Fruit fly (Drosophila melanogaster): ENCODE data around the gene Esyt2.

Esyt2 gene

DNA sequence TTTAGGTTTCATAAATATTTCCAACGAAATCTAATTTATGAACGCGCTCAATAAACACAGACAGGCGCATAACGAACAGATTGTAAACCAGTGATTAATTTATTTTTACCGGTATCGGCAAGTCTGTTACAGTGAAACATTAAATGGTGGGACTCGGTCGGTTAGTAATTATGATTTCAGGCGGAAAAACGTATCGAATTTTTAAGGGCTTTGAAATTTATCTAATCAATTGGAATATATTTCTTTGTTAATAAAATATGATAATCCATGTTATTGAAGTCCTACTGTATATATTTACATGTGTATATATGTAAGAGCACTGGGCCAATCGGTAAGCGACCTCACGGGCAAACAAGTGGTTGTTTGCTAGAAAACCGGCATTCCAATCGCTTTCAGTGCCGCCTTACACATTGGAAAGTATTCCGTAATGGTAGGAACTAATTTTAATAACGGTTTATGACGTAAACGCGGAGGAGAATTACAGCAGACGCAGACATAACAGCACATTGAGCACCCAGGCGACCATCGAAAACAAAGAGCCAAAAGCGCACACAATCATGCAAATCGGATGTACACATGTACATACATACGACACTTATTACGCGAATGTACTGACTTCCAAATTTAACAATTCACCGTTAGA is 1.4 kb upstream of the Esyt2 start:
- no peak for TF ChIP-seq usp (GFP tag; optimal IDR thresholded peaks at IDR 0.05)
- no peak for TF ChIP-seq pan (optimal IDR thresholded peaks at IDR 0.05)
- no peak for TF ChIP-seq EcR (GFP tag; optimal IDR thresholded peaks at IDR 0.05)
- TF ChIP-seq psq (optimal IDR thresholded peaks at IDR 0.05), result no peak
- no peak for TF ChIP-seq Dll (optimal IDR thresholded peaks at IDR 0.05)
- TF ChIP-seq CG8478 (optimal IDR thresholded peaks at IDR 0.05), result no peak

dm6 chr3R:24543676-24544277 is 742 bp upstream of the Esyt2 start, which contains the start of gene Cftr:
Cftr (minus strand) TSS chr3R:24543914.
- TF ChIP-seq EcR (GFP tag; optimal IDR thresholded peaks at IDR 0.05) (no peak), usp (GFP tag; optimal IDR thresholded peaks at IDR 0.05) (no peak), psq (optimal IDR thresholded peaks at IDR 0.05) (no peak), CG8478 (optimal IDR thresholded peaks at IDR 0.05) (no peak), Dll (optimal IDR thresholded peaks at IDR 0.05) (no peak), pan (optimal IDR thresholded peaks at IDR 0.05) (no peak)

DNA sequence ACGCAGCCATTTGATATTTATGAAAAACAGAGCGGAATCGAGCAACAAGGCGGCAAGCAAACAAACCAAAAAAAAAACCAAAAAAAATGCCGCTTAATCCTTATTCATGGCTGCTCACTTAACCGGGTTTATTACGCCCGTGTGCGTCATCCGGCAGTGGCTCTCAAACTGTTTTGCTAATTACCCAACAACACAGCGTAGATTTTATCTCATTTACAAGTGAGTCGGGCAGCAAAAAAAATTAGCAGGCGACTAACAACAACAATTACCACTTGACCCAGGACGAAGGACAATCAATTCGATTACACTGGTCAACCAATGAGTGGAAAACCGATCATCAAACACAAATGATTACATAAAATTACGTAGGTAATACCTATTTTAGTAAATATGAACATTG is 3.7 kb downstream of the Esyt2 start:
- TF ChIP-seq psq (optimal IDR thresholded peaks at IDR 0.05), result no peak
- no peak for TF ChIP-seq Dll (optimal IDR thresholded peaks at IDR 0.05)
- no peak for TF ChIP-seq usp (GFP tag; optimal IDR thresholded peaks at IDR 0.05)
- no peak for TF ChIP-seq pan (optimal IDR thresholded peaks at IDR 0.05)
- no peak for TF ChIP-seq CG8478 (optimal IDR thresholded peaks at IDR 0.05)
- no peak for TF ChIP-seq EcR (GFP tag; optimal IDR thresholded peaks at IDR 0.05)

dm6 chr3R:24548832-24549231 is 4.3 kb downstream of the Esyt2 start:
- TF ChIP-seq psq (optimal IDR thresholded peaks at IDR 0.05), result no peak
- no peak for TF ChIP-seq pan (optimal IDR thresholded peaks at IDR 0.05)
- no peak for TF ChIP-seq Dll (optimal IDR thresholded peaks at IDR 0.05)
- TF ChIP-seq CG8478 (optimal IDR thresholded peaks at IDR 0.05), result no peak
- TF ChIP-seq EcR (GFP tag; optimal IDR thresholded peaks at IDR 0.05), result no peak

DNA sequence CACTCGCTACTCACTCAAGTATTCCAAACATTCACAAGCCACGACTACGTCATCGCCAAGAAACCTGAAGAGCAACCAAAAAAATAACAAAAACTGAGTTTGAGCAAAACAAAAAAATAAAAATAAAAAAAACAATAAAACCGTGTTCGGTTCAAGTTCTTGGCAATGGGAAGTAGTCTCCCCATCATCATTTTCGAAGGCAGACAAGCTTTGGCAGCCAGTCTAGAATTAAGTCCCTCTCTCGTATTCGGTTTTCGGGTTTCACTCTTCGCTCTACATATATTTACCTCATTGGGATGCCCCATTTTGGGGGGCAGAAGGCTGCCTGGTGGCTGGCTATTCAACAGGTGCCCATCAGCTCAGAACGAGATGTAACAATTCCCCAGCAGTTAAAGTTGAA is 5.3 kb downstream of the Esyt2 start:
- TF ChIP-seq pan (optimal IDR thresholded peaks at IDR 0.05) (no peak), psq (optimal IDR thresholded peaks at IDR 0.05) (no peak), EcR (GFP tag; optimal IDR thresholded peaks at IDR 0.05) (no peak), CG8478 (optimal IDR thresholded peaks at IDR 0.05) (no peak), usp (GFP tag; optimal IDR thresholded peaks at IDR 0.05) (no peak), Dll (optimal IDR thresholded peaks at IDR 0.05) (no peak)

- TF ChIP-seq EcR (GFP tag; optimal IDR thresholded peaks at IDR 0.05) (no peak), Dll (optimal IDR thresholded peaks at IDR 0.05) (no peak), CG8478 (optimal IDR thresholded peaks at IDR 0.05) (no peak), psq (optimal IDR thresholded peaks at IDR 0.05) (no peak), pan (optimal IDR thresholded peaks at IDR 0.05) (no peak), usp (GFP tag; optimal IDR thresholded peaks at IDR 0.05) (no peak)
These were observed 6.4 kb downstream of the Esyt2 start for dm6 chr3R:24550802-24551391.

dm6 chr3R:24555150-24555549 is 10.6 kb downstream of the Esyt2 start:
- no peak for TF ChIP-seq psq (optimal IDR thresholded peaks at IDR 0.05)
- TF ChIP-seq pan (optimal IDR thresholded peaks at IDR 0.05), result no peak
- no peak for TF ChIP-seq EcR (GFP tag; optimal IDR thresholded peaks at IDR 0.05)
- no peak for TF ChIP-seq CG8478 (optimal IDR thresholded peaks at IDR 0.05)

- TF ChIP-seq Dll (optimal IDR thresholded peaks at IDR 0.05), result no peak
- no peak for TF ChIP-seq CG8478 (optimal IDR thresholded peaks at IDR 0.05)
- TF ChIP-seq pan (optimal IDR thresholded peaks at IDR 0.05), result no peak
- no peak for TF ChIP-seq usp (GFP tag; optimal IDR thresholded peaks at IDR 0.05)
- no peak for TF ChIP-seq EcR (GFP tag; optimal IDR thresholded peaks at IDR 0.05)
These were observed 11.4 kb downstream of the Esyt2 start for dm6 chr3R:24555932-24556331.

DNA sequence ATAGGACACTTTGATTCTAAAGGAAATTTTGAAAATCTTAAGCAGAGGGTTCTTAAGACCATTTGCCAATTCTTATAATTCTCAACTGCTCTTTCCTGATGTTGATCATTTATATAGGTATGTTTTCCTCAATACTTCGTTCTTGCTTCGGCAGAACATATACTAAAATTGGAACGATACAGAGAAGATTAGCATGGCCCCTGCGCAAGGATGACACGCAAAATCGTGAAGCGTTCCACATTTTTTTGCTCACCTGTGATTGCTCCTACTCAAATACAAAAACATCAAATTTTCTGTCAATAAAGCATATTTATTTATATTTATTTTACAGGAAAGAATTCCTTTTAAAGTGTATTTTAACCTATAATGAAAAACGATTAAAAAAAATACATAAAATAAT is 12.0 kb downstream of the Esyt2 start:
- TF ChIP-seq EcR (GFP tag; optimal IDR thresholded peaks at IDR 0.05) (no peak), CG8478 (optimal IDR thresholded peaks at IDR 0.05) (no peak), usp (GFP tag; optimal IDR thresholded peaks at IDR 0.05) (no peak), Dll (optimal IDR thresholded peaks at IDR 0.05) (no peak), pan (optimal IDR thresholded peaks at IDR 0.05) (no peak), psq (optimal IDR thresholded peaks at IDR 0.05) (no peak)

dm6 chr3R:24557020-24557465 is 12.5 kb downstream of the Esyt2 start:
- TF ChIP-seq psq (optimal IDR thresholded peaks at IDR 0.05) (no peak), pan (optimal IDR thresholded peaks at IDR 0.05) (no peak), CG8478 (optimal IDR thresholded peaks at IDR 0.05) (peak; percentile 28)

DNA sequence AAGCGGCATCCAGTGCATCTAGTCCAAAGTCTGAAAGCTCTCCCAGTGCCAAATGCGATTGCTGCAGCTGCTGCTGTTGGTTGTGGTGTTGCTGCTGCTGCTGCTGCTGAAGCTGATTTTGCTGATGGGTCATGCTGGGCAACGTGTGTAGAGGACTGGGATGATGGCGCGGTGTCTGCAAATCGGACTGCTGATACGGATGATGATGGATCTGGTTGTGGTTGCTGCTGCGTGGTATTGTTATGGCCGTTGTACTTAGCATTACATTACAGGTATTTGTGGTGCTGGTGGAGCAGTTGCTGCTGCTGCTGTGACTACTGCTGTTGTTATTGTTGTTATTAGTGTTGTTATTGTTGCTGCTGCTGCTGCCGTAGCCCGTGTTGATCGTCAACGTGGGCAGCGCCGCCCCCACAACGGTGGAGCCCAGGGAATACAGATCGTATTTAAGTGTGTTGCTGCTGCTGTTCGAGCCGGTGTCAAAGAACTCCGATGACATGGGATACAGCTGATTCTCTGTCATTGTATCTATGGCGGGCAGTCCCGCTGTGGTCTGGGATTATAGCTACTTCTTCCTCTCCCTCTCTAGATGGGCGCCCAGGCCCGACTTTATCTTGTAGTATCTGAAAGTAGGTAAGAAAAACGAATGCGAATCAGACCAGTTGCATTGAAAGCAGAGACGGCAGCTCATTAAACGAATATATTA is 18.0 kb downstream of the Esyt2 start:
- no peak for TF ChIP-seq EcR (GFP tag; optimal IDR thresholded peaks at IDR 0.05)
- no peak for TF ChIP-seq CG8478 (optimal IDR thresholded peaks at IDR 0.05)
- no peak for TF ChIP-seq usp (GFP tag; optimal IDR thresholded peaks at IDR 0.05)
- TF ChIP-seq psq (optimal IDR thresholded peaks at IDR 0.05), result no peak
- no peak for TF ChIP-seq Dll (optimal IDR thresholded peaks at IDR 0.05)
- TF ChIP-seq pan (optimal IDR thresholded peaks at IDR 0.05), result no peak
